Fruit fly (Drosophila melanogaster): Measurements from ENCODE around the gene CG5334.

CG5334 gene

DNA sequence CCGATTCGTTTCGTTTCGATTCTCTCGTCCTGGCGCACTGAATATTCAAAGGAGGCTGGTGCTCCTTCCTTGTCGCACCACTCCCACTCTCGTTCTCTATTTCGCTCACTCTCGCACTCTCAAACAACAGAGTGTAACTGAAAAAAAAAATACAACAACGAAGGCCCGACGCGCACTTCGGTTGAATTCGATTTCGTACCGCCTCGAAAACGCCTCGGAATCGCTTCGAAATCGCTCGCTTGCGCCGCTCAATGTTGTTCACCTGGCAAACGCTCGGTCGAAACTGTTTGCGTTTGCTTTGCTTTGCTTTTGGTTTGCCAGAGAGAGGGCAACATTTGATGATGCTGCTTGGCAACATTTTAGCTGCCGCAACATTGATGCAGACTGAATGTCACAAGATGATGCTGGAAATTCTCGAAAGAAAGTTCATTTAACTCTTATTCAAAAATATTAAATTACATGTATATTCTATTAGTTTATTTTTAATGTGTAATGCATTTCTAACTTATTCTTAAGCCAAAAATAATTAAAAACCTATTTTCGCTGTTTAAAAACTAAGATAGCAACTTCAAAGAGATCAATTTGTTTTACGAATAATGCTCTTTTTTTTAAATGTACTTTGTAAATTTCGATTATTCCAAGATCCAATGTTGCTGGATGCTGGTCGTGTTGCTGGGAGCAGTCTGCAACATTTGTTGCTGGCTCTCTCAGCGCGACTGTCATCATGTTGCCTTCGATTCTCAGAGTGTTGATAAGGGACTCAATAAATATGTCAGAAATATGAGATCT lies 25.8 kb upstream of the CG5334 start, which contains the start of gene NetB:
TSS of gene NetB (minus strand) at position 291 of the 789 bp plus-strand sequence.
- TF ChIP-seq tai (GFP tag; optimal IDR thresholded peaks at IDR 0.05) (no peak), pan (optimal IDR thresholded peaks at IDR 0.05) (no peak), lola (GFP tag; optimal IDR thresholded peaks at IDR 0.05) (no peak), brk (GFP tag; optimal IDR thresholded peaks at IDR 0.05) (no peak), OdsH (GFP tag; optimal IDR thresholded peaks at IDR 0.05) (no peak), GATAd (GFP tag; optimal IDR thresholded peaks at IDR 0.05) (no peak)

DNA sequence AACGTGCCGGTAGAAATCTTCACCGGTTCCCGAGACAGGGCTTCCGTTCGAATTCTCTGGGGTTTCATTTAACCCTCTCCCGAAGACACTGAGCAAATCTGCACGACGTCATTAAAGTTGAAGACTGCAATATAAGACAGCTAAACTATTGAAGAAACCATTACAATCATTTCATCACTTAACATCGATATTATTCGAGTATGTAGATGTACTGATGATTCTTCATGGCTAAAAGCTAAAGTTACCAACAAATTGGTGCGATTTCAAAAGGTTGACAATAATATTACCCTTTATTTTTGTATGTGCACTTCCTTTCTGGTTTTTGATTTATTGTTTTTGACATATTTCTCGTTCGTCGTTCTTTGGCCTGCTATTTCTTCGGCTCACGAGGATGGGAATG lies 24.7 kb upstream of the CG5334 start:
- TF ChIP-seq Hr78 (GFP tag; optimal IDR thresholded peaks at IDR 0.05): no peak
- TF ChIP-seq Rel (GFP tag; optimal IDR thresholded peaks at IDR 0.05): no peak
- TF ChIP-seq Rel (tag; optimal IDR thresholded peaks at IDR 0.05): no peak
- peak; percentile 55 for TF ChIP-seq CG9705 (GFP tag; optimal IDR thresholded peaks at IDR 0.05)
- TF ChIP-seq CG32264 (GFP tag; optimal IDR thresholded peaks at IDR 0.05): no peak
- TF ChIP-seq Hnf4 (GFP tag; optimal IDR thresholded peaks at IDR 0.05): peak; percentile 22
- peak; percentile 64 for TF ChIP-seq psq (GFP tag; optimal IDR thresholded peaks at IDR 0.05)
- no peak for TF ChIP-seq sage (GFP tag; optimal IDR thresholded peaks at IDR 0.05)
- TF ChIP-seq foxo (GFP tag; optimal IDR thresholded peaks at IDR 0.05): peak in 1 of 2 experiments; percentile 80
- peak; percentile 69 for TF ChIP-seq br (GFP tag; optimal IDR thresholded peaks at IDR 0.05)
- TF ChIP-seq Mio (GFP tag; optimal IDR thresholded peaks at IDR 0.05): no peak
- TF ChIP-seq Hr83 (GFP tag; optimal IDR thresholded peaks at IDR 0.05; ENCODE audit: poor library complexity, severe bottlenecking): no peak
- TF ChIP-seq N (GFP tag; optimal IDR thresholded peaks at IDR 0.05): no peak
- no peak for TF ChIP-seq GATAd (GFP tag; optimal IDR thresholded peaks at IDR 0.05)
- no peak for TF ChIP-seq dl (GFP tag; optimal IDR thresholded peaks at IDR 0.05; ENCODE audit: insufficient read depth in 1 of 2, partially characterized antibody in 2 of 2)
- TF ChIP-seq tai (GFP tag; optimal IDR thresholded peaks at IDR 0.05): no peak
- TF ChIP-seq rgr (GFP tag; optimal IDR thresholded peaks at IDR 0.05): peak; percentile 63
- TF ChIP-seq woc (GFP tag; optimal IDR thresholded peaks at IDR 0.05): peak; percentile 73
- TF ChIP-seq jim (GFP tag; optimal IDR thresholded peaks at IDR 0.05): no peak
- peak; percentile 63 for TF ChIP-seq Sp1 (GFP tag; optimal IDR thresholded peaks at IDR 0.05)
- no peak for TF ChIP-seq Dif (GFP tag; optimal IDR thresholded peaks at IDR 0.05; ENCODE audit: partially characterized antibody)
- TF ChIP-seq CrebA (GFP tag; optimal IDR thresholded peaks at IDR 0.05; ENCODE audit: borderline replicate concordance): no peak
- TF ChIP-seq dsf (GFP tag; optimal IDR thresholded peaks at IDR 0.05; ENCODE audit: borderline replicate concordance): no peak
- TF ChIP-seq sv (GFP tag; optimal IDR thresholded peaks at IDR 0.05): no peak
- TF ChIP-seq fru (GFP tag; optimal IDR thresholded peaks at IDR 0.05): peak; percentile 82
- TF ChIP-seq HLH106 (tag; optimal IDR thresholded peaks at IDR 0.05): peak; percentile 79
- TF ChIP-seq Abd-B (GFP tag; optimal IDR thresholded peaks at IDR 0.05): no peak
- no peak for TF ChIP-seq usp (GFP tag; optimal IDR thresholded peaks at IDR 0.05)
- no peak for TF ChIP-seq pan (optimal IDR thresholded peaks at IDR 0.05)
- TF ChIP-seq lola (GFP tag; optimal IDR thresholded peaks at IDR 0.05): no peak
- no peak for TF ChIP-seq Dfd (GFP tag; optimal IDR thresholded peaks at IDR 0.05)
- TF ChIP-seq Myc (optimal IDR thresholded peaks at IDR 0.05): no peak
- no peak for TF ChIP-seq brk (GFP tag; optimal IDR thresholded peaks at IDR 0.05)
- TF ChIP-seq Jra (GFP tag; optimal IDR thresholded peaks at IDR 0.05): no peak
- TF ChIP-seq ey (GFP tag; optimal IDR thresholded peaks at IDR 0.05): peak; percentile 79
- TF ChIP-seq Vsx2 (GFP tag; optimal IDR thresholded peaks at IDR 0.05; ENCODE audit: partially characterized antibody): no peak
- TF ChIP-seq h (GFP tag; optimal IDR thresholded peaks at IDR 0.05): peak; percentile 71
- TF ChIP-seq OdsH (GFP tag; optimal IDR thresholded peaks at IDR 0.05): peak; percentile 59
- peak; percentile 43 for TF ChIP-seq dmrt93B (GFP tag; optimal IDR thresholded peaks at IDR 0.05)

All from whole organism, wandering third instar larva.